Worm (Caenorhabditis elegans): Measurements from ENCODE around the gene Y43F8C.16.

ce11 chrV:19715847-19716246, 528 bp upstream of the Y43F8C.16 start, which contains the start of gene Y43F8C.17:
- no peak for TF ChIP-seq unc-62 (GFP tag; optimal IDR thresholded peaks at IDR 0.05)
- TF ChIP-seq nhr-43 (tag; optimal IDR thresholded peaks at IDR 0.05; ENCODE audit: poor library complexity, severe bottlenecking): no peak
- TF ChIP-seq zag-1 (tag; optimal IDR thresholded peaks at IDR 0.05): no peak
- no peak for TF ChIP-seq ztf-4 (tag; optimal IDR thresholded peaks at IDR 0.05)
- no peak for TF ChIP-seq ceh-9 (tag; optimal IDR thresholded peaks at IDR 0.05)
- TF ChIP-seq nhr-11 (tag; optimal IDR thresholded peaks at IDR 0.05): no peak
- TF ChIP-seq snpc-4 (tag; optimal IDR thresholded peaks at IDR 0.05): no peak
- no peak for TF ChIP-seq eor-1 (tag; optimal IDR thresholded peaks at IDR 0.05)
- no peak for TF ChIP-seq elt-1 (tag; optimal IDR thresholded peaks at IDR 0.05)
- TF ChIP-seq jun-1 (tag; optimal IDR thresholded peaks at IDR 0.05): no peak
